Fruit fly (Drosophila melanogaster): Measurements from ENCODE around the gene Vps13B.

DNA sequence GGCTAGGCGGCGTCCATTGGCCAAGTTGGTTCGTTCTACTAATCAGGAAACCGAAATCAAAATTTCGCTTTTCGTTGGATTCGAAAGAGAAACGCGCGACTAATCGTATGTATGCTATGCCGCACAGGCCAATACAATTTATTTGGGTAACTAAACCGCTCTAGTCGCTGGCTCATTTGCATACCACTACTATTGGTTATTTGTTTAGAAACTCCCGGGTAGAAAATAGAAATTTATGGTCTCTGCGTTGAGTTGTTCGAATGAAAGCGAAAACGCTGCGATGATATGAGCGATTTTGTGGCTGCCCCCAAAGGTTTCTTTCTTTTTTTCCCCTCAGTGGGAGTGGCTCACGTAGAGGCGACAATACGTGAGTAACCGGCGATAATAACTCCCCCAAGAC lies 42.7 kb upstream of the Vps13B start:
- no peak for TF ChIP-seq CG5204 (GFP tag; optimal IDR thresholded peaks at IDR 0.05)
- no peak for TF ChIP-seq cic (GFP tag; optimal IDR thresholded peaks at IDR 0.05)
- TF ChIP-seq kay (GFP tag; ENCODE audit: borderline replicate concordance), result no peak
- no peak for TF ChIP-seq Clk (GFP tag; optimal IDR thresholded peaks at IDR 0.05)
- TF ChIP-seq CG1620 (GFP tag; optimal IDR thresholded peaks at IDR 0.05), result no peak
- TF ChIP-seq CG14711 (tag; optimal IDR thresholded peaks at IDR 0.05), result no peak
- no peak for TF ChIP-seq cnc (optimal IDR thresholded peaks at IDR 0.05)
- no peak for TF ChIP-seq CG12768 (GFP tag; optimal IDR thresholded peaks at IDR 0.05)
- no peak for TF ChIP-seq toe (GFP tag; optimal IDR thresholded peaks at IDR 0.05)
- TF ChIP-seq ovo (GFP tag; optimal IDR thresholded peaks at IDR 0.05), result no peak
- TF ChIP-seq CG7101 (tag; optimal IDR thresholded peaks at IDR 0.05), result no peak
